Fruit fly (Drosophila melanogaster) whole organism, adult: Measurements from ENCODE around the gene milt.

Source experiments
- kay ChIP-seq: fragments of 200-800 bp; sonication (Bioruptor generic); peaks from one replicate; lab custom pipeline; 2016; ENCODE audit warnings: missing biosample characterization, missing genetic modification characterization, borderline replicate concordance
- ovo ChIP-seq: fragments of 200-800 bp; sonication (Bioruptor generic); optimal IDR thresholded peaks from 2 replicates; lab custom pipeline; 2016; ENCODE audit warnings: missing biosample characterization, missing genetic modification characterization

- peak; percentile 5 for TF ChIP-seq ovo (GFP tag; lab: Kevin White, UChicago)
- no peak for TF ChIP-seq kay (GFP tag; lab: Kevin White, UChicago)
Observed at dm6 chr2L:7023614-7024259, 13.9 kb upstream of the milt start, which contains the start of gene Gart.
